Fruit fly (Drosophila melanogaster) whole organism, embryonic: ENCODE data around the gene beta4GalNAcTB.

Experiments used
- Aef1 ChIP-seq: fragments of 200-800 bp; sonication (Bioruptor generic); IDR thresholded peaks from 3 replicates; pipeline ENCODE4 v1.3.6; 2022; ENCODE audit warnings: missing biosample characterization, missing genetic modification characterization
- Antp ChIP-seq: fragments of 200-800 bp; sonication (Bioruptor generic); optimal IDR thresholded peaks from 3 replicates; lab custom pipeline; 2016; ENCODE audit warnings: missing biosample characterization, missing genetic modification characterization
- CG10147 ChIP-seq: fragments of 200-800 bp; sonication (Bioruptor generic); optimal IDR thresholded peaks from 2 replicates; lab custom pipeline; 2019; ENCODE audit warnings: missing biosample characterization, mild to moderate bottlenecking, missing genetic modification characterization, moderate library complexity
- CG10565 ChIP-seq: fragments of 200-800 bp; sonication (Bioruptor generic); optimal IDR thresholded peaks from 3 replicates; lab custom pipeline; 2016; ENCODE audit warnings: missing biosample characterization, mild to moderate bottlenecking, missing genetic modification characterization
- CG12659 ChIP-seq: fragments of 200-800 bp; sonication (Bioruptor generic); optimal IDR thresholded peaks from 3 replicates; lab custom pipeline; 2017; ENCODE audit warnings: mild to moderate bottlenecking, missing biosample characterization, missing genetic modification reagents, missing genetic modification characterization
- CG14014 ChIP-seq: fragments of 200-800 bp; sonication (Bioruptor generic); IDR thresholded peaks from 2 replicates; pipeline ENCODE4 v1.3.6; 2022; ENCODE audit warnings: missing biosample characterization, missing genetic modification characterization
- CG14441 ChIP-seq: fragments of 200-800 bp; sonication (Bioruptor generic); IDR thresholded peaks from 2 replicates; pipeline ENCODE4 v1.3.6; 2022; ENCODE audit warnings: missing biosample characterization, missing genetic modification characterization
- CG15514 ChIP-seq: fragments of 200-800 bp; sonication (Bioruptor generic); optimal IDR thresholded peaks from 3 replicates; lab custom pipeline; 2017; ENCODE audit warnings: missing biosample characterization, missing genetic modification characterization, mild to moderate bottlenecking, moderate library complexity, missing genetic modification reagents
- CG1602 ChIP-seq: fragments of 200-800 bp; sonication (Bioruptor generic); optimal IDR thresholded peaks from 3 replicates; lab custom pipeline; 2016; ENCODE audit warnings: missing biosample characterization, missing genetic modification characterization
- CG1603 ChIP-seq: fragments of 200-800 bp; sonication (Bioruptor generic); optimal IDR thresholded peaks from 2 replicates; lab custom pipeline; 2019; ENCODE audit warnings: missing biosample characterization, mild to moderate bottlenecking, missing genetic modification characterization, moderate library complexity
- CG18476 ChIP-seq: fragments of 200-800 bp; sonication (Bioruptor generic); optimal IDR thresholded peaks from 2 replicates; lab custom pipeline; 2016; ENCODE audit warnings: missing biosample characterization, mild to moderate bottlenecking, missing genetic modification characterization
- CG2875 ChIP-seq: fragments of 200-800 bp; sonication (Bioruptor generic); optimal IDR thresholded peaks from 2 replicates; lab custom pipeline; 2017; ENCODE audit warnings: missing biosample characterization, mild to moderate bottlenecking, missing genetic modification characterization, missing genetic modification reagents
- CG32772 ChIP-seq: fragments of 200-800 bp; sonication (Bioruptor generic); IDR thresholded peaks from 2 replicates; pipeline ENCODE4 v1.3.6; 2022; ENCODE audit warnings: missing biosample characterization, missing genetic modification characterization
- CG3847 ChIP-seq: fragments of 200-800 bp; sonication (Bioruptor generic); IDR thresholded peaks from 2 replicates; pipeline ENCODE4 v1.3.6; 2022; ENCODE audit warnings: missing biosample characterization, missing genetic modification characterization
- CG4404 ChIP-seq: fragments of 200-800 bp; sonication (Bioruptor generic); IDR thresholded peaks from 2 replicates; pipeline ENCODE4 v1.3.6; 2022; ENCODE audit warnings: missing biosample characterization, missing genetic modification characterization
- CG7372 ChIP-seq: fragments of 200-800 bp; sonication (Bioruptor generic); IDR thresholded peaks from 2 replicates; pipeline ENCODE4 v1.3.6; 2022; ENCODE audit warnings: missing biosample characterization, missing genetic modification characterization
- Eip74EF ChIP-seq, 2 experiments: fragments of 200-800 bp in 1 of 2; fragments of >200 bp in 1 of 2; sonication (Bioruptor generic) in 1 of 2; optimal IDR thresholded peaks; 2 replicates each; lab custom pipeline; 2017 to 2019; ENCODE audit warnings: missing biosample characterization in 2 of 2, missing genetic modification characterization in 2 of 2, mild to moderate bottlenecking in 1 of 2, moderate library complexity in 1 of 2
- Elba2 ChIP-seq: fragments of 200-800 bp; sonication (Bioruptor generic); optimal IDR thresholded peaks from 3 replicates; lab custom pipeline; 2016; ENCODE audit warnings: missing biosample characterization, missing genetic modification characterization
- Fer3 ChIP-seq: fragments of 200-800 bp; sonication (Bioruptor generic); optimal IDR thresholded peaks from 2 replicates; lab custom pipeline; 2018; ENCODE audit warnings: missing biosample characterization, mild to moderate bottlenecking, missing genetic modification characterization, moderate library complexity
- GATAe ChIP-seq: fragments of 200-800 bp; sonication (Bioruptor generic); conservative IDR thresholded peaks from 2 replicates; pipeline ENCODE4 v1.3.6; 2022; ENCODE audit warnings: missing biosample characterization, missing genetic modification characterization
- HLH54F ChIP-seq: fragments of 200-800 bp; sonication (Bioruptor generic); optimal IDR thresholded peaks from 3 replicates; lab custom pipeline; 2016; ENCODE audit warnings: missing biosample characterization, missing genetic modification characterization
- HLHmδ ChIP-seq: fragments of 200-800 bp; sonication (Bioruptor generic); optimal IDR thresholded peaks from 2 replicates; lab custom pipeline; 2018; ENCODE audit warnings: missing biosample characterization, mild to moderate bottlenecking, missing genetic modification characterization, moderate library complexity
- Hey ChIP-seq: fragments of 200-800 bp; sonication (Bioruptor generic); optimal IDR thresholded peaks from 3 replicates; lab custom pipeline; 2018; ENCODE audit warnings: missing biosample characterization, mild to moderate bottlenecking, missing genetic modification characterization
- Hmx ChIP-seq: fragments of 200-800 bp; sonication (Bioruptor generic); optimal IDR thresholded peaks from 2 replicates; lab custom pipeline; 2016; ENCODE audit warnings: missing biosample characterization, missing genetic modification characterization
- Meics ChIP-seq: fragments of 200-800 bp; sonication (Bioruptor generic); optimal IDR thresholded peaks from 2 replicates; lab custom pipeline; 2017; ENCODE audit warnings: missing biosample characterization, mild to moderate bottlenecking, missing genetic modification characterization
- Myb ChIP-seq: fragments of 200-800 bp; sonication (Bioruptor generic); optimal IDR thresholded peaks from 2 replicates; lab custom pipeline; 2016; ENCODE audit warnings: missing biosample characterization, missing genetic modification characterization
- Spps ChIP-seq: fragments of 200-800 bp; sonication (Bioruptor generic); optimal IDR thresholded peaks from 2 replicates; lab custom pipeline; 2018; ENCODE audit warnings: missing biosample characterization, mild to moderate bottlenecking, missing genetic modification characterization
- ap ChIP-seq: fragments of 200-800 bp; sonication (Bioruptor generic); IDR thresholded peaks from 2 replicates; pipeline ENCODE4 v1.3.6; 2022; ENCODE audit warnings: missing biosample characterization, missing genetic modification characterization
- ase ChIP-seq: fragments of 200-800 bp; sonication (Bioruptor generic); IDR thresholded peaks from 3 replicates; pipeline ENCODE4 v1.3.6; 2022; ENCODE audit warnings: missing biosample characterization, missing genetic modification characterization
- bab2 ChIP-seq: fragments of 200-800 bp; sonication (Bioruptor generic); optimal IDR thresholded peaks from 2 replicates; lab custom pipeline; 2016; ENCODE audit warnings: missing biosample characterization, missing genetic modification characterization
- chif ChIP-seq, 2 experiments: fragments of 200-800 bp; sonication (Bioruptor generic); optimal IDR thresholded peaks; 3 replicates each; lab custom pipeline; 2016; ENCODE audit warnings: missing biosample characterization in 2 of 2, missing genetic modification characterization in 2 of 2
- dmrt99B ChIP-seq: fragments of 200-800 bp; sonication (Bioruptor generic); optimal IDR thresholded peaks from 2 replicates; lab custom pipeline; 2018; ENCODE audit warnings: missing biosample characterization, mild to moderate bottlenecking, missing genetic modification characterization, moderate library complexity
- dysf ChIP-seq: fragments of 200-800 bp; sonication (Bioruptor generic); IDR thresholded peaks from 3 replicates; pipeline ENCODE4 v1.3.6; 2022; ENCODE audit warnings: missing biosample characterization, missing genetic modification characterization
- mld ChIP-seq: fragments of 200-800 bp; sonication (Bioruptor generic); IDR thresholded peaks from 3 replicates; pipeline ENCODE4 v1.3.6; 2022; ENCODE audit warnings: missing biosample characterization, missing genetic modification characterization; ENCODE audit not compliant: partially characterized antibody
- pan ChIP-seq, 4 experiments: fragments of >200 bp in 3 of 4; fragments of 200-800 bp in 1 of 4; sonication (Bioruptor generic) in 1 of 4; optimal IDR thresholded peaks in 3 of 4; IDR thresholded peaks in 1 of 4; 2 replicates each; pipeline versions ENCODE4 v1.3.6 to Lab custom; 2017 to 2022; ENCODE audit warnings: missing biosample characterization in 2 of 4, missing genetic modification characterization in 2 of 4, mixed read lengths in 1 of 4
- phol ChIP-seq: fragments of 200-800 bp; sonication (Bioruptor generic); optimal IDR thresholded peaks from 3 replicates; lab custom pipeline; 2018; ENCODE audit warnings: missing biosample characterization, mild to moderate bottlenecking, missing genetic modification characterization, moderate library complexity
- salm ChIP-seq: fragments of 200-800 bp; sonication (Bioruptor generic); optimal IDR thresholded peaks from 2 replicates; lab custom pipeline; 2018; ENCODE audit warnings: missing biosample characterization, mild to moderate bottlenecking, missing genetic modification characterization
- shn ChIP-seq: fragments of 200-800 bp; sonication (Bioruptor generic); optimal IDR thresholded peaks from 3 replicates; lab custom pipeline; 2016; ENCODE audit warnings: missing biosample characterization, missing genetic modification characterization
- sna ChIP-seq: fragments of 200-800 bp; sonication (Bioruptor generic); IDR thresholded peaks from 2 replicates; pipeline ENCODE4 v1.3.6; 2022; ENCODE audit warnings: missing biosample characterization, missing genetic modification characterization; ENCODE audit not compliant: partially characterized antibody
- tgo ChIP-seq: fragments of 200-800 bp; sonication (Bioruptor generic); IDR thresholded peaks from 3 replicates; pipeline ENCODE4 v1.3.6; 2022; ENCODE audit warnings: missing biosample characterization, missing genetic modification characterization
- trh ChIP-seq: fragments of 200-800 bp; sonication (Bioruptor generic); optimal IDR thresholded peaks from 2 replicates; lab custom pipeline; 2016; ENCODE audit warnings: missing biosample characterization, missing genetic modification characterization
- ttk ChIP-seq: fragments of 200-800 bp; sonication (Bioruptor generic); IDR thresholded peaks from 2 replicates; pipeline ENCODE4 v2.1.2; 2022; ENCODE audit warnings: missing biosample characterization, missing genetic modification characterization
- vfl ChIP-seq: fragments of 200-800 bp; sonication (Bioruptor generic); optimal IDR thresholded peaks from 2 replicates; lab custom pipeline; 2016; ENCODE audit warnings: missing biosample characterization, missing genetic modification characterization
- vnd ChIP-seq: fragments of 200-800 bp; sonication (Bioruptor generic); IDR thresholded peaks from 3 replicates; pipeline ENCODE4 v1.3.6; 2022; ENCODE audit warnings: missing biosample characterization, missing genetic modification characterization; ENCODE audit not compliant: partially characterized antibody
- wdn ChIP-seq: fragments of 200-800 bp; sonication (Bioruptor generic); IDR thresholded peaks from 2 replicates; pipeline ENCODE4 v1.3.6; 2022; ENCODE audit warnings: missing biosample characterization, missing genetic modification characterization
- zen2 ChIP-seq: fragments of 200-800 bp; sonication (Bioruptor generic); IDR thresholded peaks from 3 replicates; pipeline ENCODE4 v1.3.6; 2022; ENCODE audit warnings: missing biosample characterization, missing genetic modification characterization; ENCODE audit not compliant: partially characterized antibody
- zfh1 ChIP-seq: fragments of 200-800 bp; sonication (Bioruptor generic); IDR thresholded peaks from 3 replicates; pipeline ENCODE4 v1.3.6; 2022; ENCODE audit warnings: missing biosample characterization, missing genetic modification characterization

Gene beta4GalNAcTB

DNA sequence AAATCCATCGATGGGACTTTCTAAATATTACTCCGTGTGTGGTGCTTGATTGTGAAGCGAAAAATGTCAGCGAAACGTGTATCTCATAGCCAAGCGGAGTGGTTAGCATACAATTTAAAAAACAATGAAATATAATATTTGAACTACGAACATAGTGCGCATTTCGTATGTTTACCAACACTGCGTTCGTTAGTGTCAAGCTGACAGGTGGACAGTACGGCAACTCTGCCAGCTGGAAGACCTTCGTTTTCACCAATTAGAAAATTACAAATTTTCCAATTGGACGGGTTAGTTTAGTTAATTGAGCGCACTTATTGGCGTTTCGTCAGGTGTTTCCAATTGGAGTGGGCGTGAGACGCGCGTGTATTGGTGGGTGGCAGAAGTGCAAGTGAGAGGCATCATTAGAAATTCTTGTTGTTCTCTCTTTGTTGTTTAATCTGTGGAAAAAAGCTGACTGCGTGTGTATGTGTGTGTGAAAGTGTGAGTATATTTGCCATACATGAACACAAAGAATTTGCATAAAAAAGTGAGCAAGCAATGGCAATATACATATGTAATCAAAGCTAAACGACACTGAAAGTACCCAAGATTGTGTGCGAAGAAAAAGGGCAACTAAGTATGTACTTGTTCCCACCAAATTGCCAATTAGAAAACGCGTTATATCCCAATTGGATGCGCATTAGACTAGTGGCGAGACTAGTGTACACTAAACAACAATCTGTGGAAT lies 6.1 kb upstream of the beta4GalNAcTB start (continued):
- TF ChIP-seq CG14441 (0 out of 2 replicates have a peak, but pooled peaks have one; percentile 12), vfl (GFP tag; lab: Kevin White, UChicago) (peak; percentile 43), Hey (tag; lab: Kevin White, UChicago) (no peak), Fer3 (tag; lab: Kevin White, UChicago) (no peak), trh (GFP tag; lab: Kevin White, UChicago) (no peak), vnd (GFP tag; lab: Robert Waterston, UW) (no peak), zfh1 (0 out of 3 replicates have a peak, but pooled peaks have one; percentile 50), ase (GFP tag; lab: Robert Waterston, UW) (no peak), CG15514 (peak; percentile 56), sna (0 out of 2 replicates have a peak, but pooled peaks have one; percentile 30), CG4404 (GFP tag; lab: Robert Waterston, UW) (no peak), CG2875 (no peak), pan (optimal IDR thresholded peaks at IDR 0.05; lab: Kevin White, UChicago) (no peak), pan (GFP tag; optimal IDR thresholded peaks at IDR 0.05 in 1 of 2, IDR thresholded peaks at IDR 0.05 in 1 of 2) (peak in 1 of 2 experiments; percentile 13), shn (GFP tag; lab: Kevin White, UChicago) (peak; percentile 9), CG10147 (no peak), chif (GFP tag; optimal IDR thresholded peaks at IDR 0.05; lab: Kevin White, UChicago) (peak in 1 of 2 experiments; percentile 25), HLH54F (GFP tag; lab: Kevin White, UChicago) (peak; percentile 55), HLHmδ (no peak), CG3847 (GFP tag; lab: Robert Waterston, UW) (peak; percentile 69), ap (GFP tag; lab: Robert Waterston, UW) (no peak), bab2 (GFP tag; lab: Kevin White, UChicago) (no peak), CG1602 (GFP tag; lab: Kevin White, UChicago) (no peak), Myb (GFP tag; lab: Kevin White, UChicago) (peak; percentile 10), Spps (tag; lab: Kevin White, UChicago) (no peak), Antp (peak; percentile 10), CG14014 (GFP tag; lab: Robert Waterston, UW) (peak; percentile 20; the same call in 1 of the 2 replicates), Eip74EF (GFP tag; optimal IDR thresholded peaks at IDR 0.05; lab: Kevin White, UChicago) (no peak), Elba2 (GFP tag; lab: Kevin White, UChicago) (peak; percentile 99), wdn (GFP tag; lab: Robert Waterston, UW) (0 out of 2 replicates have a peak, but pooled peaks have one; percentile 10), dysf (GFP tag; lab: Robert Waterston, UW) (0 out of 3 replicates have a peak, but pooled peaks have one; percentile 8), CG12659 (peak; percentile 43), CG18476 (GFP tag; lab: Kevin White, UChicago) (peak; percentile 51), ttk (GFP tag; lab: Robert Waterston, UW) (no peak), GATAe (no peak), CG10565 (GFP tag; lab: Kevin White, UChicago) (no peak), Hmx (peak; percentile 16)

dm6 chr3R:29038960-29039581 lies 5.3 kb upstream of the beta4GalNAcTB start, which contains the start of the genes Slu7 and Pkc98E:
TSS of gene Slu7 (minus strand) at chr3R:29039071.
TSS of gene Pkc98E (plus strand) at chr3R:29039156.
- peak; percentile 92 for TF ChIP-seq CG3847 (GFP tag; lab: Robert Waterston, UW)
- peak; percentile 31; the same call in 1 of the 3 replicates for TF ChIP-seq tgo
- TF ChIP-seq dmrt99B, result peak; percentile 18
- TF ChIP-seq Meics (GFP tag; lab: Kevin White, UChicago), result peak; percentile 21
- 0 out of 2 replicates have a peak, but pooled peaks have one; percentile 11 for TF ChIP-seq CG32772 (GFP tag; lab: Robert Waterston, UW)
- TF ChIP-seq CG1603 (tag; lab: Kevin White, UChicago), result peak; percentile 73
- TF ChIP-seq salm (tag; lab: Kevin White, UChicago), result no peak
- peak; percentile 26; the same call in 1 of the 2 replicates for TF ChIP-seq CG7372
- TF ChIP-seq Hmx, result no peak
- peak; percentile 81; the same call in 2 of the 3 replicates for TF ChIP-seq mld (GFP tag; lab: Robert Waterston, UW)
- TF ChIP-seq Aef1, result peak; percentile 49; the same call in 2 of the 3 replicates
- peak; percentile 81 for TF ChIP-seq zen2
- peak; percentile 23 for TF ChIP-seq trh (GFP tag; lab: Kevin White, UChicago)
- TF ChIP-seq phol, result peak; percentile 63
- TF ChIP-seq HLH54F (GFP tag; lab: Kevin White, UChicago), result peak; percentile 78
